Worm (Caenorhabditis elegans): ENCODE data around the gene B0457.4.

Gene B0457.4

DNA sequence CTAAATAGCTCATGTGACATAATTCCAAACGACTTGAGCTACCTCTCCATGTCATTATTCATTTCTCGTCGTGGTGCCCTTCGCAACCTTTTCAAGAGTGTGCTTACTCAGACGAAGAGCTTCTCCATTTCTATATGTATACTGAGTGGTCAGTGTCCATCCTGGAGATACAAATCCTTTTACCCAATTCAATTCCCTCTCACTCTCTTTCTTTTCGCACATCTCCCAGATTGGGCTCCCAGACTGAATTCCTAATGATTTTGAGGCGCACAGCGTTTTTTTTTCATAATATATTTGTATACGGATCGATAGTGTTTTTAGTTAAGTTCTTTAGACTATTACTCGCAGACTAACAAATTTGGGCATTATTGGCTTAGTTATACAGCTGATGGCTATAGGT lies 9.1 kb upstream of the B0457.4 start:
- TF ChIP-seq sptf-1 (tag; optimal IDR thresholded peaks at IDR 0.05) (no peak), lin-14 (GFP tag; optimal IDR thresholded peaks at IDR 0.05) (peak; percentile 11)

- TF ChIP-seq lin-14 (GFP tag; optimal IDR thresholded peaks at IDR 0.05) (peak; percentile 31), F16B12.6 (tag; optimal IDR thresholded peaks at IDR 0.05) (no peak), skn-1 (tag; optimal IDR thresholded peaks at IDR 0.05) (peak; percentile 26), fkh-8 (tag; optimal IDR thresholded peaks at IDR 0.05) (no peak), fos-1 (tag; optimal IDR thresholded peaks at IDR 0.05) (peak; percentile 48)
Measured at ce11 chrII:8920315-8920714, 8.5 kb upstream of the B0457.4 start.

ce11 chrII:8917339-8917738 lies 5.5 kb upstream of the B0457.4 start:
- TF ChIP-seq swsn-7 (tag; optimal IDR thresholded peaks at IDR 0.05) (no peak), mab-9 (GFP tag; IDR thresholded peaks at IDR 0.05) (no peak), isw-1 (GFP tag; IDR thresholded peaks at IDR 0.05) (no peak), nhr-90 (tag; optimal IDR thresholded peaks at IDR 0.05; ENCODE audit: poor library complexity) (no peak), elt-3 (tag; optimal IDR thresholded peaks at IDR 0.05) (peak in 1 of 6 experiments; percentile 28), elt-2 (tag; optimal IDR thresholded peaks at IDR 0.05) (peak; percentile 1), pax-3 (tag; optimal IDR thresholded peaks at IDR 0.05) (no peak), egl-13 (tag; optimal IDR thresholded peaks at IDR 0.05) (no peak), egl-27 (tag; optimal IDR thresholded peaks at IDR 0.05) (no peak), lsy-2 (tag; optimal IDR thresholded peaks at IDR 0.05) (no peak), lin-39 (tag; optimal IDR thresholded peaks at IDR 0.05) (no peak)

- TF ChIP-seq unc-86 (tag; optimal IDR thresholded peaks at IDR 0.05) (no peak), efl-3 (GFP tag; optimal IDR thresholded peaks at IDR 0.05) (no peak), sox-4 (tag; optimal IDR thresholded peaks at IDR 0.05) (peak; percentile 29), mdl-1 (tag; optimal IDR thresholded peaks at IDR 0.05) (no peak), ceh-8 (GFP tag; optimal IDR thresholded peaks at IDR 0.05) (no peak), fkh-8 (tag; optimal IDR thresholded peaks at IDR 0.05) (peak; percentile 53), lsy-2 (tag; optimal IDR thresholded peaks at IDR 0.05) (no peak), ceh-63 (GFP tag; optimal IDR thresholded peaks at IDR 0.05) (no peak), lin-35 (GFP tag; optimal IDR thresholded peaks at IDR 0.05) (no peak), dsc-1 (tag; optimal IDR thresholded peaks at IDR 0.05) (peak; percentile 82), hpl-2 (GFP tag; optimal IDR thresholded peaks at IDR 0.05) (no peak), nhr-90 (tag; optimal IDR thresholded peaks at IDR 0.05; ENCODE audit: poor library complexity) (no peak), snpc-4 (tag; optimal IDR thresholded peaks at IDR 0.05) (no peak), nhr-84 (tag; optimal IDR thresholded peaks at IDR 0.05) (no peak), nhr-47 (tag; optimal IDR thresholded peaks at IDR 0.05) (peak; percentile 40), nhr-237 (tag; optimal IDR thresholded peaks at IDR 0.05) (no peak), jun-1 (tag; optimal IDR thresholded peaks at IDR 0.05) (no peak), ztf-11 (tag; optimal IDR thresholded peaks at IDR 0.05) (no peak), unc-62 (GFP tag; optimal IDR thresholded peaks at IDR 0.05) (no peak), pax-3 (tag; optimal IDR thresholded peaks at IDR 0.05) (no peak), nhr-71 (tag; optimal IDR thresholded peaks at IDR 0.05) (peak; percentile 36), nhr-76 (tag; optimal IDR thresholded peaks at IDR 0.05) (no peak), zip-4 (GFP tag; optimal IDR thresholded peaks at IDR 0.05) (no peak), lin-39 (tag; optimal IDR thresholded peaks at IDR 0.05) (no peak)
Measured at ce11 chrII:8916656-8917055, 4.8 kb upstream of the B0457.4 start.

DNA sequence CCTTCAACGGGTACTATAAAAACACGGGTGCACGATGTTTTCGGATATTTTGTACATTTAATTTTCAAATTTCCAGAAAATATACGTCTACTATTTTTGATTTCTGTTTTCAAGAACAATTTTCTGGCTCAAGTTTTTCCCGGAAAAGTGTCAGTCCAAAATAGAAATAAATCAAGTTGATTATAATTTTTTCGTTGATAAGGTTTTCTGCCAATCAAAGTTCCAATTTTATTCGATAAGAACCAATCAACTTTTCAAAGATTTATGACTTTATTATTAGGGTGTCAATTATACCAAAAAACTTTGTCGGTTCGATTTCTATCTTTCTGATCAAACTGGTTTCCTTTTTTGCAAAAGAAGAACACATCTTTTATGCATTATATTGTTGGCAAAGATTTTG lies 2.8 kb upstream of the B0457.4 start:
- TF ChIP-seq pag-3 (tag; optimal IDR thresholded peaks at IDR 0.05; ENCODE audit: borderline replicate concordance, insufficient read depth): no peak
- peak; percentile 10 for TF ChIP-seq elt-2 (tag; optimal IDR thresholded peaks at IDR 0.05)
- no peak for TF ChIP-seq tbx-2 (tag; optimal IDR thresholded peaks at IDR 0.05)
- no peak for TF ChIP-seq egl-27 (tag; optimal IDR thresholded peaks at IDR 0.05)
- TF ChIP-seq lin-15B (tag; optimal IDR thresholded peaks at IDR 0.05): no peak
- no peak for TF ChIP-seq ceh-63 (GFP tag; optimal IDR thresholded peaks at IDR 0.05)
- TF ChIP-seq egl-13 (tag; optimal IDR thresholded peaks at IDR 0.05): no peak
- TF ChIP-seq unc-30 (tag; optimal IDR thresholded peaks at IDR 0.05): no peak
- no peak for TF ChIP-seq efl-3 (GFP tag; optimal IDR thresholded peaks at IDR 0.05)
- TF ChIP-seq lin-14 (GFP tag; optimal IDR thresholded peaks at IDR 0.05): peak; percentile 37
- no peak for TF ChIP-seq jun-1 (tag; optimal IDR thresholded peaks at IDR 0.05)
- TF ChIP-seq fkh-8 (tag; optimal IDR thresholded peaks at IDR 0.05): peak; percentile 6
- TF ChIP-seq fkh-10 (GFP tag; optimal IDR thresholded peaks at IDR 0.05): no peak
- no peak for TF ChIP-seq ceh-90 (tag; optimal IDR thresholded peaks at IDR 0.05)

All from whole organism, L1 larva.